Worm (Caenorhabditis elegans): Measurements from ENCODE around the gene C42D4.13.
A peak's percentile ranks its signal among the peaks of the same experiment; 100 is the strongest.

Gene C42D4.13

DNA sequence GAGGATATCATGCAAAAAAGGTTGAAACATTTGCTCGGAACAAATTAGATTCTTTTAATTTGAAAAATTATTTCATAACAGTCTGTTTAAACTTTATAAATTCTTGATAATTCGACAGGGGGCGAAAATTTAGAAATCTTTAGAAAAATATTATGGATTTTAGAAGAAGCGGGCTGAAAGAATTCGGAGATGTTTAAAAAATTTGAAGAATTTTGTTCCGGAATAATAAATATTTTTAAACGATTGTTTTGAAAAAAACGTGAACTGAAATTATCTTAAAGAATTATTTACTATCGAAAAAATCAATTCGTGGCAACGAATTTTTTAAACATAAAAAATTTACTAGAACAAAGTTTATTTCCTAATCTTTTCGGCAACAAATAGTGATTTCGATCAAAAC, 15.8 kb upstream of the C42D4.13 start, which contains the start of gene R13A1.3:
Gene R13A1.3 (plus strand): TSS at position 301 of the 400 bp plus-strand sequence.
- no peak for TF ChIP-seq elt-2 (tag; optimal IDR thresholded peaks at IDR 0.05)
- TF ChIP-seq nhr-67 (tag; optimal IDR thresholded peaks at IDR 0.05), result no peak
- no peak for TF ChIP-seq daf-12 (tag; optimal IDR thresholded peaks at IDR 0.05)
- no peak for TF ChIP-seq ztf-4 (tag; optimal IDR thresholded peaks at IDR 0.05)
- TF ChIP-seq hmg-11 (tag; optimal IDR thresholded peaks at IDR 0.05), result no peak
- TF ChIP-seq nhr-12 (tag; optimal IDR thresholded peaks at IDR 0.05), result no peak
- TF ChIP-seq nhr-77 (tag; optimal IDR thresholded peaks at IDR 0.05), result no peak
- TF ChIP-seq lsy-12 (tag; optimal IDR thresholded peaks at IDR 0.05), result no peak
- no peak for TF ChIP-seq nhr-23 (tag; optimal IDR thresholded peaks at IDR 0.05)
- TF ChIP-seq sea-2 (GFP tag; optimal IDR thresholded peaks at IDR 0.05), result no peak
- no peak for TF ChIP-seq pha-4 (tag; optimal IDR thresholded peaks at IDR 0.05)
- TF ChIP-seq elt-1 (tag; optimal IDR thresholded peaks at IDR 0.05), result no peak
- no peak for TF ChIP-seq lin-39 (tag; optimal IDR thresholded peaks at IDR 0.05)
- TF ChIP-seq aly-2 (tag; optimal IDR thresholded peaks at IDR 0.05), result no peak

DNA sequence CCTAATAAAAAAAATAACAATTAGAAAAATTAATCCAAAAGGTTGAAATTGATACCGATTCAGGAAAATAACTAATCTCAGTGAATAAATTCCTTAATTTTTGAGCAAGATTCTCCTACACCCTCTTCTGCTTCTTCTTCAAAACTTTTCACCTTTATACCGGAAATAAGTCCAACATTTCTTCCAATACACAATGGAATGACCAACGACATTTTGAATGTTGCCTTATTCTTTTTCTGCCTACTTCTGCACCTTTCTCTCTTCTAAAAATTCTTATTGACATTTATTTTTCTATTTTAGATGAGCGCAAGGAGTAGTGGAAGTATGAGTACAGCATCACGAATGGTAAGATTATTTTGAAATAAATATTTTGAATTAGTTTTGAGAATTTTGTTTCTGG, 8.9 kb upstream of the C42D4.13 start, which contains the start of gene unc-8:
Gene unc-8 (plus strand): TSS at position 301 of the 400 bp plus-strand sequence.
- TF ChIP-seq ztf-4 (tag; optimal IDR thresholded peaks at IDR 0.05), result no peak
- TF ChIP-seq ceh-82 (tag; optimal IDR thresholded peaks at IDR 0.05), result no peak
- TF ChIP-seq nhr-12 (tag; optimal IDR thresholded peaks at IDR 0.05), result no peak
- no peak for TF ChIP-seq elt-3 (tag; optimal IDR thresholded peaks at IDR 0.05)
- TF ChIP-seq egl-27 (tag; optimal IDR thresholded peaks at IDR 0.05), result no peak
- no peak for TF ChIP-seq tbx-2 (tag; optimal IDR thresholded peaks at IDR 0.05)
- TF ChIP-seq daf-12 (tag; optimal IDR thresholded peaks at IDR 0.05), result no peak
- no peak for TF ChIP-seq fkh-2 (tag; optimal IDR thresholded peaks at IDR 0.05)
- no peak for TF ChIP-seq zag-1 (tag; optimal IDR thresholded peaks at IDR 0.05)

- no peak for TF ChIP-seq sea-2 (GFP tag; optimal IDR thresholded peaks at IDR 0.05)
- no peak for TF ChIP-seq elt-3 (tag; optimal IDR thresholded peaks at IDR 0.05)
- TF ChIP-seq nhr-28 (tag; optimal IDR thresholded peaks at IDR 0.05), result no peak
- TF ChIP-seq fkh-10 (GFP tag; optimal IDR thresholded peaks at IDR 0.05), result no peak
Measured at ce11 chrIV:7195734-7196133, 7.8 kb upstream of the C42D4.13 start, which contains the start of gene best-16. best-16 (minus strand) TSS chrIV:7195834.

ce11 chrIV:7191745-7192144, 3.8 kb upstream of the C42D4.13 start, which contains the start of gene R13A1.5:
R13A1.5 (minus strand) TSS chrIV:7191845.
- TF ChIP-seq mdl-1 (tag; optimal IDR thresholded peaks at IDR 0.05) (no peak), lin-15B (tag; optimal IDR thresholded peaks at IDR 0.05) (no peak), fos-1 (tag; optimal IDR thresholded peaks at IDR 0.05) (no peak), ceh-28 (tag; optimal IDR thresholded peaks at IDR 0.05) (no peak)

- TF ChIP-seq ztf-11 (tag; optimal IDR thresholded peaks at IDR 0.05) (no peak), daf-12 (tag; optimal IDR thresholded peaks at IDR 0.05) (no peak), elt-3 (tag; optimal IDR thresholded peaks at IDR 0.05) (peak in 1 of 3 experiments; percentile 21), pqm-1 (tag; optimal IDR thresholded peaks at IDR 0.05) (peak; percentile 94), ceh-16 (tag; optimal IDR thresholded peaks at IDR 0.05) (no peak), zag-1 (tag; optimal IDR thresholded peaks at IDR 0.05) (no peak), sea-2 (GFP tag; optimal IDR thresholded peaks at IDR 0.05) (no peak), elt-2 (tag; optimal IDR thresholded peaks at IDR 0.05) (peak; percentile 94), pha-4 (tag; optimal IDR thresholded peaks at IDR 0.05) (no peak), nfya-1 (tag; optimal IDR thresholded peaks at IDR 0.05; ENCODE audit: insufficient read depth) (no peak), mml-1 (tag; optimal IDR thresholded peaks at IDR 0.05) (no peak), nhr-237 (tag; optimal IDR thresholded peaks at IDR 0.05) (no peak), eor-1 (tag; optimal IDR thresholded peaks at IDR 0.05) (no peak), aly-2 (tag; optimal IDR thresholded peaks at IDR 0.05) (no peak), unc-39 (tag; optimal IDR thresholded peaks at IDR 0.05) (no peak), nhr-28 (tag; optimal IDR thresholded peaks at IDR 0.05) (no peak), jun-1 (tag; optimal IDR thresholded peaks at IDR 0.05) (peak; percentile 77), mdl-1 (tag; optimal IDR thresholded peaks at IDR 0.05) (no peak), fkh-10 (GFP tag; optimal IDR thresholded peaks at IDR 0.05) (no peak), lin-15B (tag; optimal IDR thresholded peaks at IDR 0.05) (no peak), egl-27 (tag; optimal IDR thresholded peaks at IDR 0.05) (no peak), lsy-12 (tag; optimal IDR thresholded peaks at IDR 0.05) (no peak), fos-1 (tag; optimal IDR thresholded peaks at IDR 0.05) (no peak), nhr-43 (tag; optimal IDR thresholded peaks at IDR 0.05; ENCODE audit: poor library complexity, severe bottlenecking) (no peak), nhr-67 (tag; optimal IDR thresholded peaks at IDR 0.05) (no peak), ceh-82 (tag; optimal IDR thresholded peaks at IDR 0.05) (no peak), ceh-28 (tag; optimal IDR thresholded peaks at IDR 0.05) (peak; percentile 18)
Measured at ce11 chrIV:7190409-7190808, 2.5 kb upstream of the C42D4.13 start.

Data from whole organism, L3 larva.